Fruit fly (Drosophila melanogaster): ENCODE measurements around the gene emb.
A peak's percentile ranks its signal among the peaks of the same experiment; 100 is the strongest.

emb gene

dm6 chr2L:8398721-8399120, 4.7 kb upstream of the emb start, which contains the start of gene CG13386:
TSS of gene CG13386 (plus strand) at chr2L:8399021.
- TF ChIP-seq Sox102F (GFP tag; optimal IDR thresholded peaks at IDR 0.05) (no peak), Sox14 (GFP tag; optimal IDR thresholded peaks at IDR 0.05) (no peak), CG10669 (GFP tag; optimal IDR thresholded peaks at IDR 0.05) (no peak), Eip75B (GFP tag; optimal IDR thresholded peaks at IDR 0.05) (no peak), CG16779 (tag; optimal IDR thresholded peaks at IDR 0.05) (no peak), CG1621 (tag; optimal IDR thresholded peaks at IDR 0.05) (no peak), CG6163 (GFP tag; IDR thresholded peaks at IDR 0.05) (no peak), esn (GFP tag; optimal IDR thresholded peaks at IDR 0.05) (no peak), topi (GFP tag; optimal IDR thresholded peaks at IDR 0.05) (no peak), Hr38 (GFP tag; optimal IDR thresholded peaks at IDR 0.05) (no peak), CG10631 (GFP tag; optimal IDR thresholded peaks at IDR 0.05) (no peak), Gug (GFP tag; IDR thresholded peaks at IDR 0.05) (no peak), CG8632 (GFP tag; optimal IDR thresholded peaks at IDR 0.05) (no peak), vri (GFP tag; optimal IDR thresholded peaks at IDR 0.05) (no peak), achi (GFP tag; optimal IDR thresholded peaks at IDR 0.05) (no peak), Ets96B (tag; optimal IDR thresholded peaks at IDR 0.05) (no peak), CG4318 (GFP tag; optimal IDR thresholded peaks at IDR 0.05) (no peak), CG9139 (GFP tag; optimal IDR thresholded peaks at IDR 0.05) (no peak), dac (GFP tag; optimal IDR thresholded peaks at IDR 0.05) (no peak)

dm6 chr2L:8399863-8400598, 3.3 kb upstream of the emb start, which contains the start of gene CG31898:
TSS of gene CG31898 (plus strand) at chr2L:8400421.
- TF ChIP-seq Smox (GFP tag; optimal IDR thresholded peaks at IDR 0.05) (no peak), topi (GFP tag; optimal IDR thresholded peaks at IDR 0.05) (no peak), esn (GFP tag; optimal IDR thresholded peaks at IDR 0.05) (no peak), CG6854 (GFP tag; optimal IDR thresholded peaks at IDR 0.05) (no peak), vri (GFP tag; optimal IDR thresholded peaks at IDR 0.05) (peak; percentile 87)

dm6 chr2L:8402928-8403285, 466 bp upstream of the emb start, which contains the start of gene fy:
TSS of gene fy (minus strand) at chr2L:8403280.
- TF ChIP-seq OdsH (GFP tag; optimal IDR thresholded peaks at IDR 0.05) (no peak), CG34406 (GFP tag; optimal IDR thresholded peaks at IDR 0.05) (no peak), Eip75B (GFP tag; optimal IDR thresholded peaks at IDR 0.05) (no peak), CG11762 (GFP tag; optimal IDR thresholded peaks at IDR 0.05; ENCODE audit: insufficient read depth) (no peak), salr (GFP tag; optimal IDR thresholded peaks at IDR 0.05) (no peak), Blimp-1 (GFP tag; optimal IDR thresholded peaks at IDR 0.05) (no peak), Met (GFP tag; optimal IDR thresholded peaks at IDR 0.05) (no peak), eg (GFP tag; IDR thresholded peaks at IDR 0.05) (no peak), Gug (GFP tag; IDR thresholded peaks at IDR 0.05) (no peak)

dm6 chr2L:8411530-8411929, 8.2 kb downstream of the emb start, which contains the start of gene Naglu:
TSS of gene Naglu (minus strand) at chr2L:8411868.
- TF ChIP-seq Sox15 (GFP tag; optimal IDR thresholded peaks at IDR 0.05) (no peak), Blimp-1 (GFP tag; optimal IDR thresholded peaks at IDR 0.05) (peak; percentile 40), CG6854 (GFP tag; optimal IDR thresholded peaks at IDR 0.05) (peak; percentile 0), CG6808 (GFP tag; optimal IDR thresholded peaks at IDR 0.05) (no peak), spab (GFP tag; optimal IDR thresholded peaks at IDR 0.05) (no peak), CG8319 (GFP tag; optimal IDR thresholded peaks at IDR 0.05) (no peak), OdsH (GFP tag; optimal IDR thresholded peaks at IDR 0.05) (no peak), CG8632 (GFP tag; optimal IDR thresholded peaks at IDR 0.05) (peak; percentile 32), CG10669 (GFP tag; optimal IDR thresholded peaks at IDR 0.05) (no peak), ss (GFP tag; optimal IDR thresholded peaks at IDR 0.05) (no peak), Eip75B (GFP tag; optimal IDR thresholded peaks at IDR 0.05) (peak; percentile 44), pdm3 (GFP tag; optimal IDR thresholded peaks at IDR 0.05) (no peak), Ets96B (tag; optimal IDR thresholded peaks at IDR 0.05) (no peak), esn (GFP tag; optimal IDR thresholded peaks at IDR 0.05) (peak; percentile 53), Hr4 (GFP tag; optimal IDR thresholded peaks at IDR 0.05) (no peak), CG6792 (GFP tag; optimal IDR thresholded peaks at IDR 0.05) (peak; percentile 46), CG3032 (tag; optimal IDR thresholded peaks at IDR 0.05) (no peak), dac (GFP tag; optimal IDR thresholded peaks at IDR 0.05) (no peak), Lpt (GFP tag; optimal IDR thresholded peaks at IDR 0.05) (no peak), Gug (GFP tag; IDR thresholded peaks at IDR 0.05) (no peak), CG6163 (GFP tag; IDR thresholded peaks at IDR 0.05) (peak; percentile 15; the same call in 1 of the 3 replicates), CG9139 (GFP tag; optimal IDR thresholded peaks at IDR 0.05) (no peak), Eip78C (GFP tag) (peak; percentile 74), CG15336 (GFP tag; IDR thresholded peaks at IDR 0.05) (no peak), CG31627 (GFP tag; optimal IDR thresholded peaks at IDR 0.05) (peak; percentile 12), CG11762 (GFP tag; optimal IDR thresholded peaks at IDR 0.05; ENCODE audit: insufficient read depth) (no peak), svp (GFP tag) (peak; percentile 93), cyc (GFP tag; optimal IDR thresholded peaks at IDR 0.05) (no peak)

Data from whole organism, prepupa.